Worm (Caenorhabditis elegans): ENCODE results near the gene Y32G9A.5.

The Y32G9A.5 gene

ce11 chrV:1928473-1928872 lies 21.0 kb downstream of the Y32G9A.5 start:
- TF ChIP-seq aha-1 (tag) (peak; percentile 95), fkh-10 (GFP tag; optimal IDR thresholded peaks at IDR 0.05) (no peak)

- TF ChIP-seq unc-62 (GFP tag; optimal IDR thresholded peaks at IDR 0.05 in 1 of 2) (peak in 1 of 2 experiments; percentile 26), unc-62 (tag; optimal IDR thresholded peaks at IDR 0.05) (no peak), aha-1 (tag) (peak; percentile 71), nhr-77 (tag; optimal IDR thresholded peaks at IDR 0.05) (no peak)
Measured at ce11 chrV:1935494-1935893, 28.0 kb downstream of the Y32G9A.5 start.

ce11 chrV:1937963-1938362 lies 30.5 kb downstream of the Y32G9A.5 start, which contains the start of gene glb-25:
Gene glb-25, plus strand, starts transcription at chrV:1938263.
- TF ChIP-seq F10B5.3 (tag; optimal IDR thresholded peaks at IDR 0.05) (no peak), nhr-48 (tag; optimal IDR thresholded peaks at IDR 0.05) (no peak), nhr-25 (tag; optimal IDR thresholded peaks at IDR 0.05; ENCODE audit: borderline replicate concordance, insufficient read depth) (no peak), nhr-6 (tag; optimal IDR thresholded peaks at IDR 0.05) (no peak), ceh-20 (GFP tag; IDR thresholded peaks at IDR 0.05) (no peak), lsy-2 (tag; optimal IDR thresholded peaks at IDR 0.05) (no peak), nhr-237 (tag; optimal IDR thresholded peaks at IDR 0.05) (no peak), nhr-41 (GFP tag; IDR thresholded peaks at IDR 0.05) (no peak)

ce11 chrV:1940472-1941221 lies 33.2 kb downstream of the Y32G9A.5 start:
- TF ChIP-seq lin-39 (tag; optimal IDR thresholded peaks at IDR 0.05): no peak
- TF ChIP-seq unc-39 (tag; optimal IDR thresholded peaks at IDR 0.05): no peak
- no peak for TF ChIP-seq unc-62 (GFP tag; optimal IDR thresholded peaks at IDR 0.05 in 1 of 2)
- TF ChIP-seq unc-62 (tag; optimal IDR thresholded peaks at IDR 0.05): no peak
- peak; percentile 81 for TF ChIP-seq aha-1 (tag)
- TF ChIP-seq fkh-10 (GFP tag; optimal IDR thresholded peaks at IDR 0.05): peak; percentile 63
- no peak for TF ChIP-seq duxl-1 (tag; optimal IDR thresholded peaks at IDR 0.05; ENCODE audit: poor library complexity)

ce11 chrV:1943465-1943864 lies 36.0 kb downstream of the Y32G9A.5 start:
- peak; percentile 46 for TF ChIP-seq aha-1 (tag)
- TF ChIP-seq mep-1 (tag; optimal IDR thresholded peaks at IDR 0.05): peak; percentile 34
- TF ChIP-seq hlh-30 (tag; optimal IDR thresholded peaks at IDR 0.05; ENCODE audit: insufficient read depth): peak; percentile 11
- TF ChIP-seq set-16 (GFP tag; IDR thresholded peaks at IDR 0.05): peak; percentile 78
- peak in 1 of 2 experiments; percentile 11 for TF ChIP-seq unc-62 (GFP tag; optimal IDR thresholded peaks at IDR 0.05 in 1 of 2)
- no peak for TF ChIP-seq unc-62 (tag; optimal IDR thresholded peaks at IDR 0.05)
- TF ChIP-seq nhr-237 (tag; optimal IDR thresholded peaks at IDR 0.05): no peak
- peak; percentile 72 for TF ChIP-seq rbr-2 (tag; optimal IDR thresholded peaks at IDR 0.05)
- peak; percentile 86 for TF ChIP-seq fkh-10 (GFP tag; optimal IDR thresholded peaks at IDR 0.05)
- peak in 1 of 2 experiments; percentile 38 for TF ChIP-seq lsy-2 (tag; optimal IDR thresholded peaks at IDR 0.05)
- TF ChIP-seq mdl-1 (tag; optimal IDR thresholded peaks at IDR 0.05): peak in 1 of 2 experiments; percentile 72
- TF ChIP-seq aly-2 (tag; optimal IDR thresholded peaks at IDR 0.05): no peak
- peak; percentile 50 for TF ChIP-seq F37D6.2 (tag; optimal IDR thresholded peaks at IDR 0.05)
- TF ChIP-seq ama-1 (optimal IDR thresholded peaks at IDR 0.05): no peak
- no peak for TF ChIP-seq saeg-2 (GFP tag; IDR thresholded peaks at IDR 0.05)
- peak; percentile 52 for TF ChIP-seq hmg-1.1 (GFP tag; IDR thresholded peaks at IDR 0.05)
- TF ChIP-seq ctbp-1 (GFP tag; IDR thresholded peaks at IDR 0.05): peak; percentile 78

- TF ChIP-seq set-16 (GFP tag; IDR thresholded peaks at IDR 0.05) (no peak), dpl-1 (GFP tag; optimal IDR thresholded peaks at IDR 0.05) (no peak), aly-2 (tag; optimal IDR thresholded peaks at IDR 0.05) (no peak), lsy-2 (tag; optimal IDR thresholded peaks at IDR 0.05) (no peak)
Measured at ce11 chrV:1945875-1946274, 38.4 kb downstream of the Y32G9A.5 start.
